Worm (Caenorhabditis elegans): ENCODE measurements around the gene K03H6.5.

DNA sequence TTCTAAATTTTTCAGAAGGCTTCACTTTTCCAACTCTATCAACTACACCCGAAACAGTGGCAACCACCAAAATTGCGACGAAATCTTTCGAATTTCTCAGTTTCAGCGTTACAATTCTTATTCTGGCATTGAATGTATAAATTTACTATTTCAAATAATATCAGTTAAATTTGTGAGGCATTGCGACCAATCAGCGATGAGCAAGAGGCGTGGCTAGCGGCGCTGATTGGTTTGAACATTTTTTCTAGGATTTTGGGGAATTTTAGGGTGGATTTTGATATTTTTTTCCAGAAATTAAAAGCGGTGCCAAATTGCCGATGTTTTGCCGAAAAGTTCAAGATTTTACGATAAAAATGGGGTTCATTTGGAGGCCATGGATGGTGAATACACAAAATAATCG lies 31.4 kb upstream of the K03H6.5 start:
- TF ChIP-seq unc-62 (GFP tag; optimal IDR thresholded peaks at IDR 0.05) (no peak), lin-11 (tag; optimal IDR thresholded peaks at IDR 0.05) (no peak), nhr-12 (tag; optimal IDR thresholded peaks at IDR 0.05) (no peak), snpc-4 (tag; optimal IDR thresholded peaks at IDR 0.05) (no peak), elt-1 (tag; optimal IDR thresholded peaks at IDR 0.05) (no peak), nhr-77 (tag; optimal IDR thresholded peaks at IDR 0.05) (no peak), unc-39 (tag; optimal IDR thresholded peaks at IDR 0.05) (no peak)

Measured in whole organism, L2 larva.